Worm (Caenorhabditis elegans): ENCODE results near the gene scl-5.

- TF ChIP-seq flt-1 (GFP tag; IDR thresholded peaks at IDR 0.05) = no peak
- no peak for TF ChIP-seq ztf-29 (GFP tag; IDR thresholded peaks at IDR 0.05)
- no peak for TF ChIP-seq med-1 (GFP tag; optimal IDR thresholded peaks at IDR 0.05; ENCODE audit: insufficient read depth)
- TF ChIP-seq klf-2 (GFP tag; conservative IDR thresholded peaks at IDR 0.05) = no peak
- TF ChIP-seq ztf-23 (GFP tag; IDR thresholded peaks at IDR 0.05) = no peak
- TF ChIP-seq ref-1 (GFP tag; conservative IDR thresholded peaks at IDR 0.05) = no peak
- TF ChIP-seq T22C8.4 (GFP tag; IDR thresholded peaks at IDR 0.05) = no peak
Observed at ce11 chrIV:13109751-13110150, 45.9 kb downstream of the scl-5 start, which contains the start of gene best-1.
